Worm (Caenorhabditis elegans) whole organism, early embryonic: ENCODE results near the gene T11F9.10.
"Not testable (repeated sequence)": the region's sequence is repeated elsewhere in the genome, so short reads cannot be mapped to it uniquely, and the experiment has no call there.

Experiments
- B0310.2 ChIP-seq: sonication (generic microtip); optimal IDR thresholded peaks from 2 replicates; lab custom pipeline; 2016; ENCODE audit warnings: mild to moderate bottlenecking, missing genetic modification characterization, missing compliant biosample characterization
- F13C5.2 ChIP-seq: sonication (generic microtip); optimal IDR thresholded peaks from 2 replicates; lab custom pipeline; 2017; ENCODE audit warnings: mild to moderate bottlenecking, missing genetic modification characterization, inconsistent platforms, missing compliant biosample characterization
- aly-1 ChIP-seq: sonication (generic microtip); optimal IDR thresholded peaks from 2 replicates; lab custom pipeline; 2016; ENCODE audit warnings: missing genetic modification characterization, missing compliant biosample characterization
- ama-1 ChIP-seq: fragments of 150-350 bp; optimal IDR thresholded peaks from 2 replicates; lab custom pipeline; 2014
- ceh-13 ChIP-seq: fragments of 200-800 bp; sonication (Bioruptor generic); optimal IDR thresholded peaks from 2 replicates; lab custom pipeline; 2018; ENCODE audit warnings: mild to moderate bottlenecking, missing genetic modification characterization, missing compliant biosample characterization
- ceh-36 ChIP-seq: sonication (generic microtip); optimal IDR thresholded peaks from 2 replicates; lab custom pipeline; 2016; ENCODE audit warnings: missing genetic modification characterization, inconsistent platforms, missing compliant biosample characterization
- ets-7 ChIP-seq: sonication (generic microtip); optimal IDR thresholded peaks from 2 replicates; lab custom pipeline; 2016; ENCODE audit warnings: missing genotype, missing genetic modification characterization, missing compliant biosample characterization
- flt-1 ChIP-seq: fragments of 200-800 bp; sonication (Bioruptor generic); IDR thresholded peaks from 2 replicates; pipeline ENCODE4 v1.3.6; 2022; ENCODE audit warnings: missing genetic modification characterization, missing compliant biosample characterization
- hmbx-1 ChIP-seq: sonication (generic microtip); optimal IDR thresholded peaks from 2 replicates; lab custom pipeline; 2016; ENCODE audit warnings: mild to moderate bottlenecking, missing genetic modification characterization, missing compliant biosample characterization
- hmg-4 ChIP-seq: fragments of 200-800 bp; sonication (Bioruptor generic); optimal IDR thresholded peaks from 2 replicates; lab custom pipeline; 2018; ENCODE audit warnings: mild to moderate bottlenecking, missing genetic modification characterization, missing compliant biosample characterization
- hnd-1 ChIP-seq: sonication (generic microtip); optimal IDR thresholded peaks from 2 replicates; lab custom pipeline; 2016; ENCODE audit warnings: missing genetic modification characterization, missing compliant biosample characterization
- pes-1 ChIP-seq: fragments of 200-800 bp; sonication (Bioruptor generic); IDR thresholded peaks from 2 replicates; pipeline ENCODE4 v1.3.6; 2022; ENCODE audit warnings: missing genetic modification reagents, missing genetic modification characterization, missing compliant biosample characterization
- scrt-1 ChIP-seq: fragments of 200-800 bp; sonication (Bioruptor generic); IDR thresholded peaks from 2 replicates; pipeline ENCODE4 v1.3.6; 2022; ENCODE audit warnings: missing genetic modification characterization, missing compliant biosample characterization
- sea-1 ChIP-seq: fragments of 200-800 bp; sonication (Bioruptor generic); conservative IDR thresholded peaks from 2 replicates; pipeline ENCODE4 v1.3.6; 2022; ENCODE audit warnings: missing genetic modification characterization, missing compliant biosample characterization
- tbx-11 ChIP-seq: fragments of 200-800 bp; sonication (Bioruptor generic); IDR thresholded peaks from 2 replicates; pipeline ENCODE4 v1.3.6; 2022; ENCODE audit warnings: missing genetic modification characterization, missing compliant biosample characterization
- tbx-37 ChIP-seq: fragments of 200-800 bp; sonication (Bioruptor generic); conservative IDR thresholded peaks from 2 replicates; pipeline ENCODE4 v1.3.6; 2022; ENCODE audit warnings: missing genetic modification reagents, missing genetic modification characterization, missing compliant biosample characterization
- tra-4 ChIP-seq: sonication (generic microtip); optimal IDR thresholded peaks from 2 replicates; lab custom pipeline; 2017; ENCODE audit warnings: missing genetic modification characterization, missing compliant biosample characterization

The T11F9.10 gene

ce11 chrV:11475638-11476037 lies 11.1 kb upstream of the T11F9.10 start, which contains the start of gene T11F9.7:
T11F9.7 (plus strand) TSS chrV:11475938.
- TF ChIP-seq F13C5.2 (tag; lab: Kevin White, UChicago); hnd-1 (tag; lab: Kevin White, UChicago); tbx-11: not testable (repeated sequence)

ce11 chrV:11479406-11479805 lies 7.4 kb upstream of the T11F9.10 start, which contains the start of gene T11F9.22:
T11F9.22 (plus strand) TSS chrV:11479706.
- TF ChIP-seq aly-1 (tag; lab: Kevin White, UChicago) (no peak), hnd-1 (tag; lab: Kevin White, UChicago) (no peak), tbx-11 (no peak), flt-1 (GFP tag; lab: Robert Waterston, UW) (no peak), hmg-4 (no peak)

- not testable (repeated sequence) for TF ChIP-seq hmg-4; F13C5.2 (tag; lab: Kevin White, UChicago); B0310.2 (tag; lab: Kevin White, UChicago)
Observed at ce11 chrV:11480734-11481133, 6.0 kb upstream of the T11F9.10 start, which contains the start of gene T11F9.14. T11F9.14 (minus strand) TSS chrV:11480834.

- not testable (repeated sequence) for TF ChIP-seq hmg-4; ceh-36 (tag; lab: Kevin White, UChicago); pes-1 (GFP tag; lab: Robert Waterston, UW)
Observed at ce11 chrV:11483580-11484092, 3.1 kb upstream of the T11F9.10 start, which contains the start of gene col-157. col-157 (plus strand) TSS chrV:11484042.

ce11 chrV:11484404-11484803 lies 2.4 kb upstream of the T11F9.10 start:
- TF ChIP-seq B0310.2 (tag; lab: Kevin White, UChicago) (no peak), tbx-11 (0 out of 2 replicates have a peak, but pooled peaks have one; percentile 9), sea-1 (GFP tag; lab: Robert Waterston, UW) (no peak), flt-1 (GFP tag; lab: Robert Waterston, UW) (no peak), ets-7 (tag; lab: Kevin White, UChicago) (no peak), ama-1 (lab: Kevin White, UChicago) (no peak), scrt-1 (GFP tag; lab: Robert Waterston, UW) (no peak)

- TF ChIP-seq F13C5.2 (tag; lab: Kevin White, UChicago) (no peak), sea-1 (GFP tag; lab: Robert Waterston, UW) (no peak)
Observed at ce11 chrV:11485558-11485957, 1.2 kb upstream of the T11F9.10 start, which contains the start of gene srh-1. srh-1 (plus strand) TSS chrV:11485858.

ce11 chrV:11488288-11488687 lies 1.5 kb downstream of the T11F9.10 start:
- TF ChIP-seq tbx-37 (GFP tag; lab: Robert Waterston, UW) (no peak), flt-1 (GFP tag; lab: Robert Waterston, UW) (no peak), scrt-1 (GFP tag; lab: Robert Waterston, UW) (no peak), sea-1 (GFP tag; lab: Robert Waterston, UW) (no peak), ama-1 (lab: Kevin White, UChicago) (no peak), hnd-1 (tag; lab: Kevin White, UChicago) (no peak), hmg-4 (no peak), pes-1 (GFP tag; lab: Robert Waterston, UW) (no peak), aly-1 (tag; lab: Kevin White, UChicago) (no peak), tra-4 (tag; lab: Kevin White, UChicago) (no peak), ceh-36 (tag; lab: Kevin White, UChicago) (no peak), ceh-13 (GFP tag; lab: Kevin White, UChicago) (no peak)

ce11 chrV:11490382-11490781 lies 3.6 kb downstream of the T11F9.10 start, which contains the start of gene dhs-19:
dhs-19 (minus strand) TSS chrV:11490482.
- TF ChIP-seq tbx-37 (GFP tag; lab: Robert Waterston, UW): no peak
- no peak for TF ChIP-seq ceh-36 (tag; lab: Kevin White, UChicago)
- TF ChIP-seq ets-7 (tag; lab: Kevin White, UChicago): no peak
- TF ChIP-seq hnd-1 (tag; lab: Kevin White, UChicago): no peak
- no peak for TF ChIP-seq flt-1 (GFP tag; lab: Robert Waterston, UW)
- no peak for TF ChIP-seq B0310.2 (tag; lab: Kevin White, UChicago)
- TF ChIP-seq hmg-4: no peak
- no peak for TF ChIP-seq hmbx-1 (tag; lab: Kevin White, UChicago)
- TF ChIP-seq aly-1 (tag; lab: Kevin White, UChicago): no peak
- TF ChIP-seq ceh-13 (GFP tag; lab: Kevin White, UChicago): no peak

- no peak for TF ChIP-seq hmbx-1 (tag; lab: Kevin White, UChicago)
- TF ChIP-seq hmg-4: no peak
- no peak for TF ChIP-seq aly-1 (tag; lab: Kevin White, UChicago)
- TF ChIP-seq flt-1 (GFP tag; lab: Robert Waterston, UW): no peak
- no peak for TF ChIP-seq tra-4 (tag; lab: Kevin White, UChicago)
- TF ChIP-seq scrt-1 (GFP tag; lab: Robert Waterston, UW): no peak
- TF ChIP-seq tbx-37 (GFP tag; lab: Robert Waterston, UW): no peak
- no peak for TF ChIP-seq F13C5.2 (tag; lab: Kevin White, UChicago)
- no peak for TF ChIP-seq hnd-1 (tag; lab: Kevin White, UChicago)
- TF ChIP-seq ets-7 (tag; lab: Kevin White, UChicago): no peak
Observed at ce11 chrV:11492456-11492855, 5.7 kb downstream of the T11F9.10 start, which contains the start of gene T11F9.21. T11F9.21 (plus strand) TSS chrV:11492756.
